Fruit fly (Drosophila melanogaster) whole organism, embryonic: Measurements from ENCODE around the gene CheB38c.

Experiments
- Awh ChIP-seq: fragments of 200-800 bp; sonication (Bioruptor generic); IDR thresholded peaks from 2 replicates; pipeline ENCODE4, ENCODE4 v1.3.6; 2022; ENCODE audit warnings: missing biosample characterization, missing genetic modification characterization
- BtbVII ChIP-seq: fragments of 200-800 bp; sonication (Bioruptor generic); optimal IDR thresholded peaks from 3 replicates; lab custom pipeline; 2017; ENCODE audit warnings: missing biosample characterization, mild to moderate bottlenecking, missing genetic modification characterization
- Bteb2 ChIP-seq: fragments of 200-800 bp; sonication (Bioruptor generic); optimal IDR thresholded peaks from 2 replicates; lab custom pipeline; 2016; ENCODE audit warnings: missing biosample characterization, missing genetic modification characterization
- CG11723 ChIP-seq: fragments of 200-800 bp; sonication (Bioruptor generic); optimal IDR thresholded peaks from 2 replicates; lab custom pipeline; 2017; ENCODE audit warnings: missing biosample characterization, mild to moderate bottlenecking, missing genetic modification characterization
- CG12219 ChIP-seq: fragments of 200-800 bp; sonication (Bioruptor generic); optimal IDR thresholded peaks from 3 replicates; lab custom pipeline; 2018; ENCODE audit warnings: missing biosample characterization, mild to moderate bottlenecking, missing genetic modification characterization
- CG12744 ChIP-seq: fragments of 200-800 bp; sonication (Bioruptor generic); optimal IDR thresholded peaks from 2 replicates; lab custom pipeline; 2016; ENCODE audit warnings: missing biosample characterization, missing genetic modification characterization
- CG13123 ChIP-seq: fragments of 200-800 bp; sonication (Bioruptor generic); optimal IDR thresholded peaks from 2 replicates; lab custom pipeline; 2016; ENCODE audit warnings: missing biosample characterization, missing genetic modification characterization
- CG15073 ChIP-seq: fragments of 200-800 bp; sonication (Bioruptor generic); optimal IDR thresholded peaks from 2 replicates; lab custom pipeline; 2016; ENCODE audit warnings: missing biosample characterization, missing genetic modification characterization
- CG15269 ChIP-seq: fragments of 200-800 bp; sonication (Bioruptor generic); optimal IDR thresholded peaks from 2 replicates; lab custom pipeline; 2018; ENCODE audit warnings: missing biosample characterization, mild to moderate bottlenecking, missing genetic modification characterization, moderate library complexity
- CG1602 ChIP-seq: fragments of 200-800 bp; sonication (Bioruptor generic); optimal IDR thresholded peaks from 3 replicates; lab custom pipeline; 2016; ENCODE audit warnings: missing biosample characterization, missing genetic modification characterization
- CG3281 ChIP-seq: fragments of 200-800 bp; sonication (Bioruptor generic); optimal IDR thresholded peaks from 3 replicates; lab custom pipeline; 2017; ENCODE audit warnings: missing biosample characterization, mild to moderate bottlenecking, missing genetic modification characterization
- CG33213 ChIP-seq: fragments of 200-800 bp; sonication (Bioruptor generic); optimal IDR thresholded peaks from 3 replicates; lab custom pipeline; 2016; ENCODE audit warnings: missing biosample characterization, missing genetic modification characterization
- CG3407 ChIP-seq: fragments of 200-800 bp; sonication (Bioruptor generic); optimal IDR thresholded peaks from 2 replicates; lab custom pipeline; 2018; ENCODE audit warnings: missing biosample characterization, mild to moderate bottlenecking, missing genetic modification characterization
- CG3847 ChIP-seq: fragments of 200-800 bp; sonication (Bioruptor generic); IDR thresholded peaks from 2 replicates; pipeline ENCODE4 v1.3.6; 2022; ENCODE audit warnings: missing biosample characterization, missing genetic modification characterization
- CG4617 ChIP-seq: fragments of 200-800 bp; sonication (Bioruptor generic); optimal IDR thresholded peaks from 3 replicates; lab custom pipeline; 2016; ENCODE audit warnings: missing biosample characterization, missing genetic modification characterization, borderline replicate concordance
- CG4854 ChIP-seq: fragments of 200-800 bp; sonication (Bioruptor generic); optimal IDR thresholded peaks from 2 replicates; lab custom pipeline; 2016; ENCODE audit warnings: missing biosample characterization, missing genetic modification characterization, inconsistent platforms
- CG7928 ChIP-seq: fragments of 200-800 bp; sonication (Bioruptor generic); optimal IDR thresholded peaks from 2 replicates; lab custom pipeline; 2017; ENCODE audit warnings: missing biosample characterization, mild to moderate bottlenecking, missing genetic modification characterization
- CG8290 ChIP-seq, 3 experiments: fragments of 200-800 bp; sonication (Bioruptor generic); optimal IDR thresholded peaks; 2 replicates each; lab custom pipeline; 2016 to 2019; ENCODE audit warnings: missing biosample characterization in 3 of 3, missing genetic modification characterization in 3 of 3, mild to moderate bottlenecking in 2 of 3, moderate library complexity in 1 of 3
- CG8388 ChIP-seq: fragments of 200-800 bp; sonication (Bioruptor generic); optimal IDR thresholded peaks from 2 replicates; lab custom pipeline; 2019; ENCODE audit warnings: missing biosample characterization, mild to moderate bottlenecking, missing genetic modification characterization, moderate library complexity
- CG9727 ChIP-seq: fragments of 200-800 bp; sonication (Bioruptor generic); optimal IDR thresholded peaks from 3 replicates; lab custom pipeline; 2017; ENCODE audit warnings: missing biosample characterization, mild to moderate bottlenecking, missing genetic modification characterization
- Dp ChIP-seq: fragments of 200-800 bp; sonication (Bioruptor generic); optimal IDR thresholded peaks from 2 replicates; lab custom pipeline; 2018; ENCODE audit warnings: missing biosample characterization, mild to moderate bottlenecking, missing genetic modification characterization, moderate library complexity
- ERR ChIP-seq: fragments of 200-800 bp; sonication (Bioruptor generic); optimal IDR thresholded peaks from 2 replicates; lab custom pipeline; 2016; ENCODE audit warnings: missing biosample characterization, missing genetic modification characterization
- Fer2 ChIP-seq: fragments of 200-800 bp; sonication (Bioruptor generic); optimal IDR thresholded peaks from 2 replicates; lab custom pipeline; 2018; ENCODE audit warnings: missing biosample characterization, mild to moderate bottlenecking, missing genetic modification characterization, moderate library complexity
- HmgD ChIP-seq: fragments of 200-800 bp; sonication (Bioruptor generic); optimal IDR thresholded peaks from 3 replicates; lab custom pipeline; 2016; ENCODE audit warnings: missing biosample characterization, missing genetic modification characterization
- Med ChIP-seq: fragments of 200-800 bp; sonication (Bioruptor generic); peaks from one replicate; lab custom pipeline; 2016; ENCODE audit warnings: missing biosample characterization, missing genetic modification characterization, mild to moderate bottlenecking, inconsistent platforms, moderate library complexity
- Mes4 ChIP-seq: fragments of 200-800 bp; sonication (Bioruptor generic); optimal IDR thresholded peaks from 2 replicates; lab custom pipeline; 2016; ENCODE audit warnings: missing biosample characterization, missing genetic modification characterization
- NK7.1 ChIP-seq: fragments of 200-800 bp; sonication (Bioruptor generic); optimal IDR thresholded peaks from 3 replicates; lab custom pipeline; 2016; ENCODE audit warnings: missing biosample characterization, missing genetic modification characterization
- Ravus ChIP-seq: fragments of 200-800 bp; sonication (Bioruptor generic); IDR thresholded peaks from 2 replicates; pipeline ENCODE4 v1.3.6; 2022; ENCODE audit warnings: missing biosample characterization, missing genetic modification characterization
- Six4 ChIP-seq: fragments of 200-800 bp; sonication (Bioruptor generic); optimal IDR thresholded peaks from 2 replicates; lab custom pipeline; 2016; ENCODE audit warnings: missing biosample characterization, missing genetic modification characterization
- Stat92E ChIP-seq, 3 experiments: fragments of >200 bp in 2 of 3; fragments of 200-800 bp in 1 of 3; sonication (Bioruptor generic) in 1 of 3; optimal IDR thresholded peaks; 2 replicates each; lab custom pipeline; 2017 to 2019; ENCODE audit warnings: missing biosample characterization in 3 of 3, missing genetic modification characterization in 3 of 3, mild to moderate bottlenecking in 1 of 3, moderate library complexity in 1 of 3
- bcd ChIP-seq: fragments of 200-800 bp; sonication (Bioruptor generic); optimal IDR thresholded peaks from 2 replicates; lab custom pipeline; 2017; ENCODE audit warnings: missing biosample characterization, mild to moderate bottlenecking, missing genetic modification characterization
- bigmax ChIP-seq: fragments of 200-800 bp; sonication (Bioruptor generic); optimal IDR thresholded peaks from 2 replicates; lab custom pipeline; 2018; ENCODE audit warnings: missing biosample characterization, mild to moderate bottlenecking, missing genetic modification characterization
- cad ChIP-seq: fragments of >200 bp; optimal IDR thresholded peaks from 2 replicates; lab custom pipeline; 2017; ENCODE audit warnings: missing biosample characterization, missing genetic modification characterization
- chinmo ChIP-seq: fragments of 200-800 bp; sonication (Bioruptor generic); IDR thresholded peaks from 4 replicates; pipeline ENCODE4 v1.3.6; 2022; ENCODE audit warnings: missing biosample characterization, missing genetic modification characterization; ENCODE audit not compliant: partially characterized antibody
- chm ChIP-seq: fragments of 200-800 bp; sonication (Bioruptor generic); IDR thresholded peaks from 2 replicates; pipeline ENCODE4 v1.3.6; 2022; ENCODE audit warnings: missing biosample characterization, missing genetic modification characterization
- crc ChIP-seq: fragments of 200-800 bp; sonication (Bioruptor generic); optimal IDR thresholded peaks from 2 replicates; lab custom pipeline; 2016; ENCODE audit warnings: missing biosample characterization, missing genetic modification characterization
- eyg ChIP-seq: fragments of 200-800 bp; sonication (Bioruptor generic); optimal IDR thresholded peaks from 3 replicates; lab custom pipeline; 2016; ENCODE audit warnings: missing biosample characterization, missing genetic modification characterization
- gem ChIP-seq: fragments of 200-800 bp; sonication (Bioruptor generic); optimal IDR thresholded peaks from 2 replicates; lab custom pipeline; 2019; ENCODE audit warnings: missing biosample characterization, mild to moderate bottlenecking, missing genetic modification characterization, moderate library complexity
- gro ChIP-seq: fragments of 200-800 bp; sonication (Bioruptor generic); optimal IDR thresholded peaks from 2 replicates; lab custom pipeline; 2016; ENCODE audit warnings: missing biosample characterization, missing genetic modification characterization
- hbn ChIP-seq: fragments of 200-800 bp; sonication (Bioruptor generic); IDR thresholded peaks from 2 replicates; pipeline ENCODE4 v1.3.6; 2022; ENCODE audit warnings: missing biosample characterization, missing genetic modification characterization; ENCODE audit not compliant: partially characterized antibody
- odd ChIP-seq: fragments of 200-800 bp; sonication (Bioruptor generic); optimal IDR thresholded peaks from 2 replicates; lab custom pipeline; 2017; ENCODE audit warnings: missing biosample characterization, mild to moderate bottlenecking, missing genetic modification characterization
- run ChIP-seq: fragments of 200-800 bp; sonication (Bioruptor generic); optimal IDR thresholded peaks from 3 replicates; lab custom pipeline; 2018; ENCODE audit warnings: missing biosample characterization, mild to moderate bottlenecking, missing genetic modification characterization
- scrt ChIP-seq: fragments of 200-800 bp; sonication (Bioruptor generic); optimal IDR thresholded peaks from 2 replicates; lab custom pipeline; 2018; ENCODE audit warnings: missing biosample characterization, mild to moderate bottlenecking, missing genetic modification characterization, moderate library complexity
- sens ChIP-seq: fragments of 200-800 bp; sonication (Bioruptor generic); peaks from one replicate; lab custom pipeline; 2016; ENCODE audit warnings: missing biosample characterization, missing genetic modification characterization
- sisA ChIP-seq: fragments of 200-800 bp; sonication (Bioruptor generic); IDR thresholded peaks from 2 replicates; pipeline ENCODE4 v1.3.6; 2022; ENCODE audit warnings: missing biosample characterization, missing genetic modification characterization
- slbo ChIP-seq: fragments of 200-800 bp; sonication (Bioruptor generic); IDR thresholded peaks from 2 replicates; pipeline ENCODE4 v1.3.6; 2022; ENCODE audit warnings: missing biosample characterization, missing genetic modification characterization
- sob ChIP-seq: fragments of 200-800 bp; sonication (Bioruptor generic); IDR thresholded peaks from 2 replicates; pipeline ENCODE4 v1.3.6; 2022; ENCODE audit warnings: missing biosample characterization, missing genetic modification characterization
- trem ChIP-seq: fragments of 200-800 bp; optimal IDR thresholded peaks from 3 replicates; lab custom pipeline; 2019; ENCODE audit warnings: missing biosample characterization, mild to moderate bottlenecking, missing genetic modification characterization, moderate library complexity
- tx ChIP-seq: fragments of 200-800 bp; sonication (Bioruptor generic); optimal IDR thresholded peaks from 2 replicates; lab custom pipeline; 2016; ENCODE audit warnings: missing biosample characterization, missing genetic modification characterization
- usp ChIP-seq: fragments of >200 bp; optimal IDR thresholded peaks from 2 replicates; lab custom pipeline; 2017; ENCODE audit warnings: missing biosample characterization, missing genetic modification characterization
- zfh2 ChIP-seq: fragments of 200-800 bp; sonication (Bioruptor generic); optimal IDR thresholded peaks from 2 replicates; lab custom pipeline; 2016; ENCODE audit warnings: missing biosample characterization, missing genetic modification characterization

CheB38c gene

dm6 chr2L:20780768-20781167 is 39.9 kb downstream of the CheB38c start (continued):
- TF ChIP-seq Fer2 (tag; lab: Kevin White, UChicago) = peak; percentile 31
- TF ChIP-seq scrt = peak; percentile 76
- no peak for TF ChIP-seq trem (tag; lab: Kevin White, UChicago)
- no peak for TF ChIP-seq zfh2 (GFP tag; lab: Kevin White, UChicago)
- peak; percentile 56 for TF ChIP-seq CG13123 (GFP tag; lab: Kevin White, UChicago)
- TF ChIP-seq cad = no peak
- peak; percentile 81; the same call in 1 of the 2 replicates for TF ChIP-seq chm
- peak; percentile 11 for TF ChIP-seq gro
- TF ChIP-seq run = peak; percentile 11
- peak; percentile 72 for TF ChIP-seq odd (GFP tag; lab: Kevin White, UChicago)
- TF ChIP-seq Med (GFP tag; lab: Kevin White, UChicago) = peak; percentile 95
- TF ChIP-seq CG3281 = peak; percentile 70
- TF ChIP-seq slbo = no peak
- no peak for TF ChIP-seq sisA (GFP tag; lab: Robert Waterston, UW)
- peak; percentile 56 for TF ChIP-seq bigmax (GFP tag; lab: Kevin White, UChicago)
- no peak for TF ChIP-seq Dp (GFP tag; lab: Kevin White, UChicago)
- TF ChIP-seq crc (GFP tag; lab: Kevin White, UChicago) = no peak
- no peak for TF ChIP-seq usp (GFP tag; lab: Kevin White, UChicago)
- TF ChIP-seq tx (GFP tag; lab: Kevin White, UChicago) = peak; percentile 33
- TF ChIP-seq CG9727 = peak; percentile 87
- TF ChIP-seq BtbVII (GFP tag; lab: Kevin White, UChicago) = peak; percentile 70
- TF ChIP-seq CG7928 (GFP tag; lab: Kevin White, UChicago) = peak; percentile 32
- peak; percentile 62 for TF ChIP-seq Awh (GFP tag; lab: Robert Waterston, UW)
- no peak for TF ChIP-seq Stat92E (GFP tag; optimal IDR thresholded peaks at IDR 0.05; lab: Kevin White, UChicago)
- no peak for TF ChIP-seq CG12744 (GFP tag; lab: Kevin White, UChicago)
- TF ChIP-seq CG15073 (GFP tag; lab: Kevin White, UChicago) = no peak
- no peak for TF ChIP-seq Ravus (GFP tag; lab: Robert Waterston, UW)
- no peak for TF ChIP-seq chinmo (GFP tag; lab: Robert Waterston, UW)
- no peak for TF ChIP-seq CG4617 (GFP tag; lab: Kevin White, UChicago)
- TF ChIP-seq CG1602 = peak; percentile 13
- peak; percentile 61 for TF ChIP-seq CG33213 (GFP tag; lab: Kevin White, UChicago)
- TF ChIP-seq CG4854 (GFP tag; lab: Kevin White, UChicago) = peak; percentile 59
- TF ChIP-seq Bteb2 (GFP tag; lab: Kevin White, UChicago) = no peak
- TF ChIP-seq CG15269 (tag; lab: Kevin White, UChicago) = peak; percentile 57
- no peak for TF ChIP-seq hbn
- TF ChIP-seq CG12219 (GFP tag; lab: Kevin White, UChicago) = peak; percentile 51
- peak; percentile 51 for TF ChIP-seq NK7.1
- no peak for TF ChIP-seq HmgD
- peak; percentile 19 for TF ChIP-seq CG8388 (GFP tag; lab: Kevin White, UChicago)
- peak; percentile 71 for TF ChIP-seq gem (tag; lab: Kevin White, UChicago)
- TF ChIP-seq eyg (GFP tag; lab: Kevin White, UChicago) = peak; percentile 48
- TF ChIP-seq ERR (GFP tag; lab: Kevin White, UChicago) = no peak
- peak; percentile 53; the same call in 1 of the 2 replicates for TF ChIP-seq sob (GFP tag; lab: Robert Waterston, UW)
- TF ChIP-seq CG8290 (GFP tag; optimal IDR thresholded peaks at IDR 0.05; lab: Kevin White, UChicago) = peak; percentile 19
- TF ChIP-seq CG8290 (tag; optimal IDR thresholded peaks at IDR 0.05; lab: Kevin White, UChicago) = peak; percentile 57 to 94
- peak; percentile 29 for TF ChIP-seq Six4
- peak; percentile 87 for TF ChIP-seq sens (GFP tag; lab: Kevin White, UChicago)
- TF ChIP-seq bcd = peak; percentile 56
- TF ChIP-seq Mes4 (GFP tag; lab: Kevin White, UChicago) = peak; percentile 42
- TF ChIP-seq CG3847 = no peak
- peak; percentile 78 for TF ChIP-seq CG3407 (GFP tag; lab: Kevin White, UChicago)
- TF ChIP-seq CG11723 (GFP tag; lab: Kevin White, UChicago) = peak; percentile 66
